Worm (Caenorhabditis elegans): ENCODE data around the gene R04B5.6.

DNA sequence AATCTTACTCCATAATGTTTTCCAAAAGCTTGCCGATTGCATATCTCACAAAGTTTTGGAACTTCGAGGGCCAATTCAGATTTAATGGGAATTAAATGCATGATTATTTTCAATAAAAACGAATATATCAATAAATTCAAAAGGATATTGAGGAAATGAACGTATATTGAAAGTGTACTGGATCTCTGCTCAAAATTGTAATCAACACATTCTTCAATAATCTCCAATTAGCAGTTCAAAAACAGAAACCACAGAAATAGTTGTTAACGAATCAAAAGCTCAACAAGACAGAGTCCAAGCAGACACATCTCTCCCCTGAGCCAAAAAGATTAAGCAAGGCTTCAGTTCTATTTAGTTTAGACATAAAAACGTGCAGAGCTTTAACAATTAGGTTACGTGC, 14.4 kb upstream of the R04B5.6 start, which contains the start of gene nhr-192:
- TF ChIP-seq flt-1 (GFP tag; IDR thresholded peaks at IDR 0.05) (no peak), T22C8.4 (GFP tag; IDR thresholded peaks at IDR 0.05) (no peak), ztf-23 (GFP tag; IDR thresholded peaks at IDR 0.05) (no peak), klf-2 (GFP tag; conservative IDR thresholded peaks at IDR 0.05) (no peak), ztf-29 (GFP tag; IDR thresholded peaks at IDR 0.05) (no peak), med-1 (GFP tag; optimal IDR thresholded peaks at IDR 0.05; ENCODE audit: insufficient read depth) (no peak), cog-1 (tag; optimal IDR thresholded peaks at IDR 0.05) (no peak), tab-1 (GFP tag; IDR thresholded peaks at IDR 0.05) (no peak)
